Fruit fly (Drosophila melanogaster) whole organism, embryonic: Measurements from ENCODE around the gene p24-2.

ENCODE experiments used
- BEAF-32 ChIP-seq: fragments of 200-800 bp; sonication (Bioruptor generic); optimal IDR thresholded peaks from 3 replicates; lab custom pipeline; 2017; ENCODE audit warnings: missing biosample characterization, missing genetic modification characterization, mild to moderate bottlenecking, moderate library complexity, missing genetic modification reagents
- Bgb ChIP-seq: fragments of 200-800 bp; sonication (Bioruptor generic); IDR thresholded peaks from 2 replicates; pipeline ENCODE4 v1.3.6; 2022; ENCODE audit warnings: missing biosample characterization, missing genetic modification characterization; ENCODE audit not compliant: partially characterized antibody
- CG10267 ChIP-seq: fragments of 200-800 bp; sonication (Bioruptor generic); optimal IDR thresholded peaks from 2 replicates; lab custom pipeline; 2018; ENCODE audit warnings: missing biosample characterization, mild to moderate bottlenecking, missing genetic modification characterization, moderate library complexity
- CG10543 ChIP-seq: fragments of 200-800 bp; sonication (Bioruptor generic); optimal IDR thresholded peaks from 3 replicates; lab custom pipeline; 2017; ENCODE audit warnings: missing biosample characterization, mild to moderate bottlenecking, missing genetic modification characterization, moderate library complexity
- CG10959 ChIP-seq: fragments of 200-800 bp; sonication (Bioruptor generic); IDR thresholded peaks from 2 replicates; pipeline ENCODE4 v1.3.6; 2022; ENCODE audit warnings: missing biosample characterization, missing genetic modification characterization
- CG12391 ChIP-seq: fragments of 200-800 bp; sonication (Bioruptor generic); optimal IDR thresholded peaks from 3 replicates; lab custom pipeline; 2018; ENCODE audit warnings: missing biosample characterization, mild to moderate bottlenecking, missing genetic modification characterization, moderate library complexity
- CG15601 ChIP-seq: fragments of 200-800 bp; sonication (Bioruptor generic); optimal IDR thresholded peaks from 3 replicates; lab custom pipeline; 2019; ENCODE audit warnings: missing biosample characterization, mild to moderate bottlenecking, missing genetic modification characterization, moderate library complexity
- CG16813 ChIP-seq: fragments of 200-800 bp; sonication (Bioruptor generic); IDR thresholded peaks from 3 replicates; pipeline ENCODE4 v1.3.6; 2022; ENCODE audit warnings: missing biosample characterization, missing genetic modification characterization; ENCODE audit not compliant: partially characterized antibody
- CG17186 ChIP-seq: fragments of 200-800 bp; sonication (Bioruptor generic); optimal IDR thresholded peaks from 3 replicates; lab custom pipeline; 2017; ENCODE audit warnings: missing biosample characterization, missing genetic modification reagents, missing genetic modification characterization
- CG18619 ChIP-seq: fragments of 200-800 bp; sonication (Bioruptor generic); optimal IDR thresholded peaks from 3 replicates; lab custom pipeline; 2017; ENCODE audit warnings: missing biosample characterization, mild to moderate bottlenecking, missing genetic modification characterization
- CG33557 ChIP-seq: fragments of 200-800 bp; sonication (Bioruptor generic); optimal IDR thresholded peaks from 2 replicates; lab custom pipeline; 2019; ENCODE audit warnings: missing biosample characterization, mild to moderate bottlenecking, missing genetic modification characterization, moderate library complexity
- CG3847 ChIP-seq: fragments of 200-800 bp; sonication (Bioruptor generic); IDR thresholded peaks from 2 replicates; pipeline ENCODE4 v1.3.6; 2022; ENCODE audit warnings: missing biosample characterization, missing genetic modification characterization
- CG3995 ChIP-seq: fragments of 200-800 bp; sonication (Bioruptor generic); optimal IDR thresholded peaks from 3 replicates; lab custom pipeline; 2016; ENCODE audit warnings: missing biosample characterization, missing genetic modification characterization
- CG6791 ChIP-seq: fragments of 200-800 bp; sonication (Bioruptor generic); IDR thresholded peaks from 3 replicates; pipeline ENCODE4 v1.3.6; 2022; ENCODE audit warnings: missing biosample characterization, missing genetic modification characterization; ENCODE audit not compliant: partially characterized antibody
- CG9437 ChIP-seq: fragments of 200-800 bp; sonication (Bioruptor generic); optimal IDR thresholded peaks from 2 replicates; lab custom pipeline; 2018; ENCODE audit warnings: missing biosample characterization, mild to moderate bottlenecking, missing genetic modification characterization
- CG9797 ChIP-seq: fragments of 200-800 bp; sonication (Bioruptor generic); optimal IDR thresholded peaks from 3 replicates; lab custom pipeline; 2018; ENCODE audit warnings: missing biosample characterization, mild to moderate bottlenecking, missing genetic modification characterization
- CHES-1-like ChIP-seq: fragments of 200-800 bp; sonication (Bioruptor generic); optimal IDR thresholded peaks from 2 replicates; lab custom pipeline; 2016; ENCODE audit warnings: missing biosample characterization, missing genetic modification characterization
- CTCF ChIP-seq: fragments of 200-800 bp; sonication (Bioruptor generic); optimal IDR thresholded peaks from 2 replicates; lab custom pipeline; 2017; ENCODE audit warnings: missing biosample characterization, mild to moderate bottlenecking, missing genetic modification characterization, moderate library complexity
- D ChIP-seq, 2 experiments: fragments of 200-800 bp in 1 of 2; fragments of >200 bp in 1 of 2; sonication (Bioruptor generic) in 1 of 2; optimal IDR thresholded peaks; 2 replicates in 1 of 2; 3 replicates in 1 of 2; lab custom pipeline; 2017; ENCODE audit warnings: mild to moderate bottlenecking in 1 of 2, missing biosample characterization in 1 of 2, missing genetic modification characterization in 1 of 2, missing genetic modification reagents in 1 of 2
- Dbx ChIP-seq: fragments of 200-800 bp; sonication (Bioruptor generic); IDR thresholded peaks from 3 replicates; pipeline ENCODE4 v1.3.6; 2022; ENCODE audit warnings: missing biosample characterization, missing genetic modification characterization
- Dek ChIP-seq: fragments of 200-800 bp; sonication (Bioruptor generic); optimal IDR thresholded peaks from 3 replicates; lab custom pipeline; 2019; ENCODE audit warnings: missing biosample characterization, mild to moderate bottlenecking, missing genetic modification characterization, moderate library complexity
- Dll ChIP-seq: fragments of 200-800 bp; sonication (Bioruptor generic); IDR thresholded peaks from 4 replicates; pipeline ENCODE4 v1.3.6; 2022; ENCODE audit warnings: missing biosample characterization, missing genetic modification characterization; ENCODE audit not compliant: partially characterized antibody
- Dp ChIP-seq: fragments of 200-800 bp; sonication (Bioruptor generic); optimal IDR thresholded peaks from 2 replicates; lab custom pipeline; 2018; ENCODE audit warnings: missing biosample characterization, mild to moderate bottlenecking, missing genetic modification characterization, moderate library complexity
- Ets97D ChIP-seq: fragments of 200-800 bp; sonication (Bioruptor generic); optimal IDR thresholded peaks from 3 replicates; lab custom pipeline; 2016; ENCODE audit warnings: missing biosample characterization, missing genetic modification characterization
- HmgZ ChIP-seq: fragments of 200-800 bp; sonication (Bioruptor generic); optimal IDR thresholded peaks from 2 replicates; lab custom pipeline; 2018; ENCODE audit warnings: missing biosample characterization, mild to moderate bottlenecking, missing genetic modification characterization
- Hsf ChIP-seq: fragments of 200-800 bp; sonication (Bioruptor generic); optimal IDR thresholded peaks from 3 replicates; lab custom pipeline; 2016; ENCODE audit warnings: missing biosample characterization, missing genetic modification characterization
- MBD-R2 ChIP-seq: fragments of 200-800 bp; sonication (Bioruptor generic); IDR thresholded peaks from 2 replicates; pipeline ENCODE4 v1.3.6; 2022; ENCODE audit warnings: missing biosample characterization, missing genetic modification characterization
- MESR4 ChIP-seq: fragments of 200-800 bp; sonication (Bioruptor generic); optimal IDR thresholded peaks from 2 replicates; lab custom pipeline; 2018; ENCODE audit warnings: missing biosample characterization, mild to moderate bottlenecking, missing genetic modification characterization, moderate library complexity
- Med ChIP-seq: fragments of 200-800 bp; sonication (Bioruptor generic); peaks from one replicate; lab custom pipeline; 2016; ENCODE audit warnings: missing biosample characterization, missing genetic modification characterization, mild to moderate bottlenecking, inconsistent platforms, moderate library complexity
- YL-1 ChIP-seq: fragments of 200-800 bp; sonication (Bioruptor generic); optimal IDR thresholded peaks from 3 replicates; lab custom pipeline; 2017; ENCODE audit warnings: missing biosample characterization, mild to moderate bottlenecking, missing genetic modification characterization
- bbx ChIP-seq: fragments of 200-800 bp; sonication (Bioruptor generic); IDR thresholded peaks from 2 replicates; pipeline ENCODE4 v1.3.6; 2022; ENCODE audit warnings: missing biosample characterization, missing genetic modification characterization; ENCODE audit not compliant: partially characterized antibody
- chm ChIP-seq: fragments of 200-800 bp; sonication (Bioruptor generic); IDR thresholded peaks from 2 replicates; pipeline ENCODE4 v1.3.6; 2022; ENCODE audit warnings: missing biosample characterization, missing genetic modification characterization
- ems ChIP-seq: fragments of 200-800 bp; sonication (Bioruptor generic); optimal IDR thresholded peaks from 3 replicates; lab custom pipeline; 2016; ENCODE audit warnings: missing biosample characterization, missing genetic modification characterization
- fru ChIP-seq: fragments of >200 bp; optimal IDR thresholded peaks from 2 replicates; lab custom pipeline; 2017
- gcm2 ChIP-seq: fragments of 200-800 bp; sonication (Bioruptor generic); optimal IDR thresholded peaks from 2 replicates; lab custom pipeline; 2016; ENCODE audit warnings: missing biosample characterization, missing genetic modification characterization
- gfzf ChIP-seq: fragments of 200-800 bp; sonication (Bioruptor generic); optimal IDR thresholded peaks from 2 replicates; lab custom pipeline; 2016; ENCODE audit warnings: missing biosample characterization, mild to moderate bottlenecking, missing genetic modification characterization, moderate library complexity
- gsb-n ChIP-seq: fragments of 200-800 bp; sonication (Bioruptor generic); optimal IDR thresholded peaks from 3 replicates; lab custom pipeline; 2018; ENCODE audit warnings: missing biosample characterization, mild to moderate bottlenecking, missing genetic modification characterization
- h ChIP-seq: fragments of >200 bp; optimal IDR thresholded peaks from 2 replicates; lab custom pipeline; 2017
- hkb ChIP-seq, 2 experiments: fragments of 200-800 bp in 1 of 2; fragments of >200 bp in 1 of 2; sonication (Bioruptor generic) in 1 of 2; IDR thresholded peaks in 1 of 2; optimal IDR thresholded peaks in 1 of 2; 2 replicates each; pipeline versions ENCODE4 v1.3.6 to Lab custom; 2017 to 2022; ENCODE audit warnings: missing biosample characterization in 1 of 2, missing genetic modification characterization in 1 of 2
- nmo ChIP-seq: fragments of 200-800 bp; sonication (Bioruptor generic); optimal IDR thresholded peaks from 2 replicates; lab custom pipeline; 2018; ENCODE audit warnings: missing biosample characterization, mild to moderate bottlenecking, missing genetic modification characterization, moderate library complexity
- pzg ChIP-seq: fragments of 200-800 bp; sonication (Bioruptor generic); optimal IDR thresholded peaks from 3 replicates; lab custom pipeline; 2018; ENCODE audit warnings: missing biosample characterization, mild to moderate bottlenecking, missing genetic modification characterization, moderate library complexity
- sens ChIP-seq: fragments of 200-800 bp; sonication (Bioruptor generic); peaks from one replicate; lab custom pipeline; 2016; ENCODE audit warnings: missing biosample characterization, missing genetic modification characterization
- sim ChIP-seq: fragments of 200-800 bp; sonication (Bioruptor generic); IDR thresholded peaks from 2 replicates; pipeline ENCODE4 v1.3.6; 2022; ENCODE audit warnings: missing biosample characterization, missing genetic modification characterization
- stwl ChIP-seq: fragments of 200-800 bp; sonication (Bioruptor generic); optimal IDR thresholded peaks from 3 replicates; lab custom pipeline; 2018; ENCODE audit warnings: missing biosample characterization, mild to moderate bottlenecking, missing genetic modification characterization, moderate library complexity
- tll ChIP-seq, 2 experiments: fragments of 200-800 bp in 1 of 2; fragments of >200 bp in 1 of 2; sonication (Bioruptor generic) in 1 of 2; optimal IDR thresholded peaks; 2 replicates each; lab custom pipeline; 2017 to 2019; ENCODE audit warnings: missing biosample characterization in 2 of 2, missing genetic modification characterization in 2 of 2, mild to moderate bottlenecking in 1 of 2, moderate library complexity in 1 of 2
- trem ChIP-seq: fragments of 200-800 bp; optimal IDR thresholded peaks from 3 replicates; lab custom pipeline; 2019; ENCODE audit warnings: missing biosample characterization, mild to moderate bottlenecking, missing genetic modification characterization, moderate library complexity

The p24-2 gene

DNA sequence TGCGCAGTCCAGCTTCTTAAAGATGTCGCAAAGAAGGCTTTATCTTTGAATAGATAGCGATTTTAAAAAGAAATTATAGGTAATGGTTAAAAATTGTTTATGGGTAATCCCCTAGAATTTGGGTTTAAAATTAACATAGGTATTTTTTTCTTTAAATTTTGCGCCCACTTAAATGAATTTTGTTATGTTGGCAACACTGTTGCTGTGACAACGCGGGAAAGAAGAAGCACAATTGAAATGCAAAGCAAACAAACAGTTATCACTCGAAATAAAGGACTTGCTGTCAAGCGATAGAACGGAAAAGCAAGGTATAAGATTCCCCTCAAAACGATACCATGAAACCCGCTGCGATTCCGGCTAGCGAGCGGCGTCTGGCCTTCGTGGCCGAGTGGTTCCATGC, 12.8 kb downstream of the p24-2 start, which contains the start of gene nmdyn-D7 (continued):
- TF ChIP-seq Bgb (GFP tag; lab: Robert Waterston, UW) (peak; percentile 37; the same call in 1 of the 2 replicates), pzg (GFP tag; lab: Kevin White, UChicago) (peak; percentile 44), sim (GFP tag; lab: Robert Waterston, UW) (0 out of 2 replicates have a peak, but pooled peaks have one; percentile 28), CHES-1-like (GFP tag; lab: Kevin White, UChicago) (no peak), CG18619 (GFP tag; lab: Kevin White, UChicago) (no peak), MESR4 (peak; percentile 44), Dp (GFP tag; lab: Kevin White, UChicago) (peak; percentile 93), fru (lab: Kevin White, UChicago) (no peak)

- TF ChIP-seq CG6791 (GFP tag; lab: Robert Waterston, UW), result peak; percentile 51; the same call in 1 of the 3 replicates
- TF ChIP-seq YL-1 (GFP tag; lab: Kevin White, UChicago), result peak; percentile 84
- peak; percentile 15 for TF ChIP-seq CG10543 (GFP tag; lab: Kevin White, UChicago)
- TF ChIP-seq Ets97D, result peak; percentile 75
- TF ChIP-seq D (optimal IDR thresholded peaks at IDR 0.05; lab: Kevin White, UChicago), result peak; percentile 21
- TF ChIP-seq D (GFP tag; optimal IDR thresholded peaks at IDR 0.05; lab: Kevin White, UChicago), result no peak
- peak; percentile 45 for TF ChIP-seq CG10267 (tag; lab: Kevin White, UChicago)
- TF ChIP-seq Dek (tag; lab: Kevin White, UChicago), result peak; percentile 32
- peak; percentile 60; the same call in 2 of the 3 replicates for TF ChIP-seq Dbx (GFP tag; lab: Robert Waterston, UW)
- no peak for TF ChIP-seq CG33557 (GFP tag; lab: Kevin White, UChicago)
- TF ChIP-seq sens, result peak; percentile 62
- TF ChIP-seq CTCF, result peak; percentile 81
- TF ChIP-seq CG12391 (tag; lab: Kevin White, UChicago), result peak; percentile 30
- TF ChIP-seq gfzf (GFP tag; lab: Kevin White, UChicago), result peak; percentile 98
- peak; percentile 49 for TF ChIP-seq nmo (GFP tag; lab: Kevin White, UChicago)
- TF ChIP-seq CG17186, result peak; percentile 33
- peak; percentile 32 for TF ChIP-seq gsb-n (tag; lab: Kevin White, UChicago)
- peak; percentile 29; the same call in 1 of the 4 replicates for TF ChIP-seq Dll (GFP tag; lab: Robert Waterston, UW)
- peak; percentile 30 for TF ChIP-seq gcm2
- peak; percentile 62 for TF ChIP-seq stwl (tag; lab: Kevin White, UChicago)
- TF ChIP-seq CG9437 (GFP tag; lab: Kevin White, UChicago), result peak; percentile 58
- TF ChIP-seq CG16813 (GFP tag; lab: Robert Waterston, UW), result peak; percentile 62
- TF ChIP-seq trem (tag; lab: Kevin White, UChicago), result peak; percentile 75
- no peak for TF ChIP-seq ems (GFP tag; lab: Kevin White, UChicago)
- peak; percentile 87 for TF ChIP-seq MBD-R2
- TF ChIP-seq CG9797 (GFP tag; lab: Kevin White, UChicago), result peak; percentile 90
- peak; percentile 57 for TF ChIP-seq BEAF-32 (GFP tag; lab: Kevin White, UChicago)
- peak; percentile 83 for TF ChIP-seq Bgb (GFP tag; lab: Robert Waterston, UW)
- no peak for TF ChIP-seq CG10959
- TF ChIP-seq tll (GFP tag; optimal IDR thresholded peaks at IDR 0.05; lab: Kevin White, UChicago), result peak in 1 of 2 experiments; percentile 57
- TF ChIP-seq h, result no peak
- peak; percentile 44; the same call in 1 of the 2 replicates for TF ChIP-seq chm (GFP tag; lab: Robert Waterston, UW)
- TF ChIP-seq CG3847 (GFP tag; lab: Robert Waterston, UW), result peak; percentile 81
- TF ChIP-seq HmgZ (tag; lab: Kevin White, UChicago), result peak; percentile 86
- TF ChIP-seq CG3995 (GFP tag; lab: Kevin White, UChicago), result peak; percentile 9
- TF ChIP-seq Med (GFP tag; lab: Kevin White, UChicago), result peak; percentile 83
- peak; percentile 75 for TF ChIP-seq CG15601 (tag; lab: Kevin White, UChicago)
- TF ChIP-seq bbx (GFP tag; lab: Robert Waterston, UW), result peak; percentile 60
- TF ChIP-seq Hsf (GFP tag; lab: Kevin White, UChicago), result peak; percentile 9
- TF ChIP-seq hkb (optimal IDR thresholded peaks at IDR 0.05; lab: Kevin White, UChicago), result peak; percentile 83
- TF ChIP-seq hkb (GFP tag; IDR thresholded peaks at IDR 0.05; lab: Robert Waterston, UW), result no peak
Observed at dm6 chr3R:9677734-9678341, 14.8 kb downstream of the p24-2 start, which contains the start of gene p23. p23 (plus strand) TSS chr3R:9677927.
